Fruit fly (Drosophila melanogaster) whole organism, embryonic: ENCODE results near the gene RpS17.
A peak's percentile ranks its signal among the peaks of the same experiment; 100 is the strongest.

Experiments
- Atf3 ChIP-seq: fragments of 200-800 bp; sonication (Bioruptor generic); optimal IDR thresholded peaks from 3 replicates; lab custom pipeline; 2016; ENCODE audit warnings: missing biosample characterization, missing genetic modification characterization
- B-H1 ChIP-seq: fragments of 200-800 bp; sonication (Bioruptor generic); IDR thresholded peaks from 3 replicates; pipeline ENCODE4 v1.3.6; 2022; ENCODE audit warnings: missing biosample characterization, missing genetic modification characterization
- B-H2 ChIP-seq: fragments of 200-800 bp; sonication (Bioruptor generic); optimal IDR thresholded peaks from 2 replicates; lab custom pipeline; 2018; ENCODE audit warnings: missing biosample characterization, mild to moderate bottlenecking, missing genetic modification characterization
- C15 ChIP-seq: fragments of 200-800 bp; sonication (Bioruptor generic); IDR thresholded peaks from 3 replicates; pipeline ENCODE4 v1.3.6; 2022; ENCODE audit warnings: missing biosample characterization, missing genetic modification characterization
- CG10321 ChIP-seq: fragments of 200-800 bp; sonication (Bioruptor generic); IDR thresholded peaks from 2 replicates; pipeline ENCODE4 v1.3.6; 2022; ENCODE audit warnings: missing biosample characterization, missing genetic modification characterization
- CG10959 ChIP-seq: fragments of 200-800 bp; sonication (Bioruptor generic); IDR thresholded peaks from 2 replicates; pipeline ENCODE4 v1.3.6; 2022; ENCODE audit warnings: missing biosample characterization, missing genetic modification characterization
- CG11093 ChIP-seq: fragments of 200-800 bp; sonication (Bioruptor generic); IDR thresholded peaks from 3 replicates; pipeline ENCODE4 v1.3.6; 2022; ENCODE audit warnings: missing biosample characterization, missing genetic modification characterization
- CG11504 ChIP-seq: fragments of 200-800 bp; sonication (Bioruptor generic); optimal IDR thresholded peaks from 3 replicates; lab custom pipeline; 2019; ENCODE audit warnings: missing biosample characterization, mild to moderate bottlenecking, missing genetic modification characterization, moderate library complexity
- CG11723 ChIP-seq: fragments of 200-800 bp; sonication (Bioruptor generic); optimal IDR thresholded peaks from 2 replicates; lab custom pipeline; 2017; ENCODE audit warnings: missing biosample characterization, mild to moderate bottlenecking, missing genetic modification characterization
- CG12104 ChIP-seq: fragments of 200-800 bp; sonication (Bioruptor generic); optimal IDR thresholded peaks from 3 replicates; lab custom pipeline; 2016; ENCODE audit warnings: missing biosample characterization, missing genetic modification characterization
- CG13296 ChIP-seq: fragments of 200-800 bp; sonication (Bioruptor generic); optimal IDR thresholded peaks from 3 replicates; lab custom pipeline; 2018; ENCODE audit warnings: missing biosample characterization, mild to moderate bottlenecking, missing genetic modification characterization
- CG14050 ChIP-seq: fragments of 200-800 bp; sonication (Bioruptor generic); IDR thresholded peaks from 3 replicates; pipeline ENCODE4 v1.3.6; 2022; ENCODE audit warnings: missing biosample characterization, missing genetic modification characterization
- CG14860 ChIP-seq: fragments of 200-800 bp; sonication (Bioruptor generic); IDR thresholded peaks from 3 replicates; pipeline ENCODE4 v1.3.6; 2022; ENCODE audit warnings: missing biosample characterization, missing genetic modification characterization; ENCODE audit not compliant: partially characterized antibody
- CG15479 ChIP-seq: fragments of 200-800 bp; sonication (Bioruptor generic); optimal IDR thresholded peaks from 3 replicates; lab custom pipeline; 2019; ENCODE audit warnings: missing biosample characterization, mild to moderate bottlenecking, missing genetic modification characterization, moderate library complexity
- CG17361 ChIP-seq: fragments of 200-800 bp; sonication (Bioruptor generic); IDR thresholded peaks from 3 replicates; pipeline ENCODE4 v1.3.6; 2022; ENCODE audit warnings: missing biosample characterization, missing genetic modification characterization
- CG2116 ChIP-seq: fragments of 200-800 bp; sonication (Bioruptor generic); optimal IDR thresholded peaks from 3 replicates; lab custom pipeline; 2018; ENCODE audit warnings: missing biosample characterization, mild to moderate bottlenecking, missing genetic modification characterization
- CG3407 ChIP-seq: fragments of 200-800 bp; sonication (Bioruptor generic); optimal IDR thresholded peaks from 2 replicates; lab custom pipeline; 2018; ENCODE audit warnings: missing biosample characterization, mild to moderate bottlenecking, missing genetic modification characterization
- CG3726 ChIP-seq: fragments of 200-800 bp; sonication (Bioruptor generic); IDR thresholded peaks from 3 replicates; pipeline ENCODE4, ENCODE4 v1.3.6; 2022; ENCODE audit warnings: missing biosample characterization, missing genetic modification characterization
- CG3847 ChIP-seq: fragments of 200-800 bp; sonication (Bioruptor generic); IDR thresholded peaks from 2 replicates; pipeline ENCODE4 v1.3.6; 2022; ENCODE audit warnings: missing biosample characterization, missing genetic modification characterization
- CG43689 ChIP-seq: fragments of 200-800 bp; sonication (Bioruptor generic); IDR thresholded peaks from 2 replicates; pipeline ENCODE4 v1.3.6; 2022; ENCODE audit warnings: missing biosample characterization, missing genetic modification characterization
- CG5180 ChIP-seq: fragments of 200-800 bp; sonication (Bioruptor generic); optimal IDR thresholded peaks from 3 replicates; lab custom pipeline; 2017; ENCODE audit warnings: missing biosample characterization, missing genetic modification characterization, mild to moderate bottlenecking, moderate library complexity, missing genetic modification reagents
- CG6765 ChIP-seq: fragments of 200-800 bp; sonication (Bioruptor generic); optimal IDR thresholded peaks from 3 replicates; lab custom pipeline; 2017; ENCODE audit warnings: missing biosample characterization, mild to moderate bottlenecking, missing genetic modification characterization
- CG6791 ChIP-seq: fragments of 200-800 bp; sonication (Bioruptor generic); IDR thresholded peaks from 3 replicates; pipeline ENCODE4 v1.3.6; 2022; ENCODE audit warnings: missing biosample characterization, missing genetic modification characterization; ENCODE audit not compliant: partially characterized antibody
- CG8765 ChIP-seq: fragments of 200-800 bp; sonication (Bioruptor generic); IDR thresholded peaks from 2 replicates; pipeline ENCODE4 v1.3.6; 2022; ENCODE audit warnings: missing biosample characterization, missing genetic modification characterization
- CG9876 ChIP-seq: fragments of 200-800 bp; sonication (Bioruptor generic); optimal IDR thresholded peaks from 2 replicates; lab custom pipeline; 2016; ENCODE audit warnings: missing biosample characterization, missing genetic modification characterization
- Dek ChIP-seq: fragments of 200-800 bp; sonication (Bioruptor generic); optimal IDR thresholded peaks from 3 replicates; lab custom pipeline; 2019; ENCODE audit warnings: missing biosample characterization, mild to moderate bottlenecking, missing genetic modification characterization, moderate library complexity
- Doc3 ChIP-seq: fragments of 200-800 bp; sonication (Bioruptor generic); IDR thresholded peaks from 3 replicates; pipeline ENCODE4 v1.3.6; 2022; ENCODE audit warnings: missing biosample characterization, missing genetic modification characterization; ENCODE audit not compliant: partially characterized antibody
- Dp ChIP-seq: fragments of 200-800 bp; sonication (Bioruptor generic); optimal IDR thresholded peaks from 2 replicates; lab custom pipeline; 2018; ENCODE audit warnings: missing biosample characterization, mild to moderate bottlenecking, missing genetic modification characterization, moderate library complexity
- Lhr ChIP-seq: fragments of 200-800 bp; sonication (Bioruptor generic); optimal IDR thresholded peaks from 3 replicates; lab custom pipeline; 2017; ENCODE audit warnings: mild to moderate bottlenecking, missing biosample characterization, missing genetic modification reagents, missing genetic modification characterization
- Lpt ChIP-seq: fragments of >200 bp; optimal IDR thresholded peaks from 2 replicates; lab custom pipeline; 2018; ENCODE audit warnings: missing biosample characterization, missing genetic modification characterization
- Mad ChIP-seq: fragments of 200-800 bp; sonication (Bioruptor generic); optimal IDR thresholded peaks from 2 replicates; lab custom pipeline; 2016; ENCODE audit warnings: missing biosample characterization, missing genetic modification characterization
- Mes4 ChIP-seq: fragments of 200-800 bp; sonication (Bioruptor generic); optimal IDR thresholded peaks from 2 replicates; lab custom pipeline; 2016; ENCODE audit warnings: missing biosample characterization, missing genetic modification characterization
- NK7.1 ChIP-seq: fragments of 200-800 bp; sonication (Bioruptor generic); optimal IDR thresholded peaks from 3 replicates; lab custom pipeline; 2016; ENCODE audit warnings: missing biosample characterization, missing genetic modification characterization
- Ravus ChIP-seq: fragments of 200-800 bp; sonication (Bioruptor generic); IDR thresholded peaks from 2 replicates; pipeline ENCODE4 v1.3.6; 2022; ENCODE audit warnings: missing biosample characterization, missing genetic modification characterization
- Sry-β ChIP-seq: fragments of 200-800 bp; sonication (Bioruptor generic); optimal IDR thresholded peaks from 2 replicates; lab custom pipeline; 2018; ENCODE audit warnings: missing biosample characterization, mild to moderate bottlenecking, missing genetic modification characterization, moderate library complexity
- Tbp ChIP-seq: fragments of >200 bp; optimal IDR thresholded peaks from 2 replicates; lab custom pipeline; 2018; ENCODE audit warnings: missing biosample characterization, missing genetic modification characterization
- YL-1 ChIP-seq: fragments of 200-800 bp; sonication (Bioruptor generic); optimal IDR thresholded peaks from 3 replicates; lab custom pipeline; 2017; ENCODE audit warnings: missing biosample characterization, mild to moderate bottlenecking, missing genetic modification characterization
- ac ChIP-seq: fragments of 200-800 bp; sonication (Bioruptor generic); optimal IDR thresholded peaks from 3 replicates; lab custom pipeline; 2017; ENCODE audit warnings: missing biosample characterization, mild to moderate bottlenecking, missing genetic modification characterization
- ash1 ChIP-seq: fragments of 200-800 bp; sonication (Bioruptor generic); optimal IDR thresholded peaks from 2 replicates; lab custom pipeline; 2018; ENCODE audit warnings: missing biosample characterization, mild to moderate bottlenecking, missing genetic modification characterization
- dmrt99B ChIP-seq: fragments of 200-800 bp; sonication (Bioruptor generic); optimal IDR thresholded peaks from 2 replicates; lab custom pipeline; 2018; ENCODE audit warnings: missing biosample characterization, mild to moderate bottlenecking, missing genetic modification characterization, moderate library complexity
- en ChIP-seq: fragments of 200-800 bp; sonication (Bioruptor generic); optimal IDR thresholded peaks from 2 replicates; lab custom pipeline; 2016; ENCODE audit warnings: missing biosample characterization, missing genetic modification characterization
- exex ChIP-seq: fragments of 200-800 bp; sonication (Bioruptor generic); optimal IDR thresholded peaks from 4 replicates; lab custom pipeline; 2018; ENCODE audit warnings: missing biosample characterization, mild to moderate bottlenecking, missing genetic modification characterization, moderate library complexity
- gem ChIP-seq: fragments of 200-800 bp; sonication (Bioruptor generic); optimal IDR thresholded peaks from 2 replicates; lab custom pipeline; 2019; ENCODE audit warnings: missing biosample characterization, mild to moderate bottlenecking, missing genetic modification characterization, moderate library complexity
- gfzf ChIP-seq: fragments of 200-800 bp; sonication (Bioruptor generic); optimal IDR thresholded peaks from 2 replicates; lab custom pipeline; 2016; ENCODE audit warnings: missing biosample characterization, mild to moderate bottlenecking, missing genetic modification characterization, moderate library complexity
- kah ChIP-seq: fragments of 200-800 bp; sonication (Bioruptor generic); optimal IDR thresholded peaks from 2 replicates; lab custom pipeline; 2018; ENCODE audit warnings: missing biosample characterization, mild to moderate bottlenecking, missing genetic modification characterization
- mld ChIP-seq: fragments of 200-800 bp; sonication (Bioruptor generic); IDR thresholded peaks from 3 replicates; pipeline ENCODE4 v1.3.6; 2022; ENCODE audit warnings: missing biosample characterization, missing genetic modification characterization; ENCODE audit not compliant: partially characterized antibody
- psq ChIP-seq: fragments of 200-800 bp; sonication (Bioruptor generic); optimal IDR thresholded peaks from 2 replicates; lab custom pipeline; 2017; ENCODE audit warnings: missing biosample characterization, missing genetic modification characterization
- repo ChIP-seq: fragments of 200-800 bp; sonication (Bioruptor generic); optimal IDR thresholded peaks from 2 replicates; lab custom pipeline; 2016; ENCODE audit warnings: missing biosample characterization, missing genetic modification characterization
- scrt ChIP-seq: fragments of 200-800 bp; sonication (Bioruptor generic); optimal IDR thresholded peaks from 2 replicates; lab custom pipeline; 2018; ENCODE audit warnings: missing biosample characterization, mild to moderate bottlenecking, missing genetic modification characterization, moderate library complexity
- toy ChIP-seq: fragments of 200-800 bp; sonication (Bioruptor generic); IDR thresholded peaks from 2 replicates; pipeline ENCODE4 v1.3.6; 2022; ENCODE audit warnings: missing biosample characterization, missing genetic modification characterization
- vvl ChIP-seq: fragments of 200-800 bp; sonication (Bioruptor generic); IDR thresholded peaks from 2 replicates; pipeline ENCODE4 v1.3.6; 2022; ENCODE audit warnings: missing biosample characterization, missing genetic modification characterization

The RpS17 gene

dm6 chr3L:9397156-9397555 lies 32.5 kb downstream of the RpS17 start (continued):
- TF ChIP-seq Lpt (GFP tag; lab: Kevin White, UChicago) (no peak), Tbp (GFP tag; lab: Kevin White, UChicago) (no peak), CG12104 (GFP tag; lab: Kevin White, UChicago) (peak; percentile 62), CG8765 (no peak), Atf3 (GFP tag; lab: Kevin White, UChicago) (no peak), CG10321 (no peak), scrt (peak; percentile 82), Doc3 (no peak), CG14860 (GFP tag; lab: Robert Waterston, UW) (no peak), CG6791 (GFP tag; lab: Robert Waterston, UW) (no peak), Dek (tag; lab: Kevin White, UChicago) (peak; percentile 40), gem (tag; lab: Kevin White, UChicago) (peak; percentile 47), CG15479 (GFP tag; lab: Kevin White, UChicago) (peak; percentile 12), CG3407 (GFP tag; lab: Kevin White, UChicago) (peak; percentile 44), Dp (GFP tag; lab: Kevin White, UChicago) (no peak), exex (peak; percentile 79), CG3726 (GFP tag; lab: Robert Waterston, UW) (peak; percentile 5; the same call in 1 of the 3 replicates), CG11723 (GFP tag; lab: Kevin White, UChicago) (peak; percentile 46), C15 (GFP tag; lab: Robert Waterston, UW) (no peak; the same call in 2 of the 3 replicates), CG11504 (peak; percentile 43), repo (GFP tag; lab: Kevin White, UChicago) (peak; percentile 41), dmrt99B (tag; lab: Kevin White, UChicago) (peak; percentile 55), vvl (GFP tag; lab: Robert Waterston, UW) (no peak), toy (GFP tag; lab: Robert Waterston, UW) (peak; percentile 49; the same call in 1 of the 2 replicates), gfzf (GFP tag; lab: Kevin White, UChicago) (no peak), NK7.1 (peak; percentile 75), CG5180 (peak; percentile 69), YL-1 (peak; percentile 30), CG6765 (GFP tag; lab: Kevin White, UChicago) (peak; percentile 89), B-H1 (GFP tag; lab: Robert Waterston, UW) (peak; percentile 15; the same call in 1 of the 3 replicates), CG43689 (no peak), CG2116 (GFP tag; lab: Kevin White, UChicago) (peak; percentile 11), Lhr (GFP tag; lab: Kevin White, UChicago) (no peak), CG3847 (no peak), CG11093 (GFP tag; lab: Robert Waterston, UW) (no peak), mld (GFP tag; lab: Robert Waterston, UW) (no peak), ash1 (GFP tag; lab: Kevin White, UChicago) (peak; percentile 95), CG10959 (GFP tag; lab: Robert Waterston, UW) (peak; percentile 32; the same call in 1 of the 2 replicates), kah (GFP tag; lab: Kevin White, UChicago) (peak; percentile 68), CG14050 (no peak), B-H2 (GFP tag; lab: Kevin White, UChicago) (peak; percentile 65), Mad (GFP tag; lab: Kevin White, UChicago) (no peak), CG17361 (GFP tag; lab: Robert Waterston, UW) (no peak), ac (GFP tag; lab: Kevin White, UChicago) (peak; percentile 62), Sry-β (GFP tag; lab: Kevin White, UChicago) (no peak), CG9876 (GFP tag; lab: Kevin White, UChicago) (no peak), psq (no peak), CG13296 (GFP tag; lab: Kevin White, UChicago) (peak; percentile 84), Ravus (GFP tag; lab: Robert Waterston, UW) (no peak), en (GFP tag; lab: Kevin White, UChicago) (no peak), Mes4 (GFP tag; lab: Kevin White, UChicago) (no peak)
